Fruit fly (Drosophila melanogaster) whole organism, prepupa: Measurements from ENCODE around the gene CG6106.

Experiments
- Blimp-1 ChIP-seq: fragments of 200-800 bp; sonication (Bioruptor generic); optimal IDR thresholded peaks from 3 replicates; lab custom pipeline; 2017; ENCODE audit warnings: missing biosample characterization, missing genetic modification characterization, mild to moderate bottlenecking, moderate library complexity, missing genetic modification reagents
- CG10669 ChIP-seq: fragments of 200-800 bp; sonication (Bioruptor generic); optimal IDR thresholded peaks from 3 replicates; lab custom pipeline; 2018; ENCODE audit warnings: missing biosample characterization, mild to moderate bottlenecking, missing genetic modification characterization, moderate library complexity
- CG16779 ChIP-seq: fragments of 200-800 bp; sonication (Bioruptor generic); optimal IDR thresholded peaks from 3 replicates; lab custom pipeline; 2017; ENCODE audit warnings: missing biosample characterization, mild to moderate bottlenecking, missing genetic modification characterization
- Lpt ChIP-seq: fragments of 200-800 bp; sonication (Bioruptor generic); optimal IDR thresholded peaks from 3 replicates; lab custom pipeline; 2016; ENCODE audit warnings: missing biosample characterization, missing genetic modification characterization
- dac ChIP-seq: fragments of 200-800 bp; sonication (Bioruptor generic); optimal IDR thresholded peaks from 2 replicates; lab custom pipeline; 2017; ENCODE audit warnings: missing biosample characterization, mild to moderate bottlenecking, missing genetic modification characterization
- ss ChIP-seq, 2 experiments: fragments of 200-800 bp; sonication (Bioruptor generic); optimal IDR thresholded peaks; 2 replicates in 1 of 2; 3 replicates in 1 of 2; lab custom pipeline; 2017 to 2018; ENCODE audit warnings: mild to moderate bottlenecking in 2 of 2, missing biosample characterization in 2 of 2, missing genetic modification characterization in 2 of 2, moderate library complexity in 1 of 2

- TF ChIP-seq CG16779 (tag; lab: Kevin White, UChicago) (no peak), CG10669 (no peak), ss (GFP tag; optimal IDR thresholded peaks at IDR 0.05; lab: Kevin White, UChicago) (no peak), Blimp-1 (no peak), Lpt (no peak), dac (GFP tag; lab: Kevin White, UChicago) (no peak)
Observed at dm6 chrX:18385056-18385455, 26.4 kb downstream of the CG6106 start, which contains the start of gene betaCOP.
